Fruit fly (Drosophila melanogaster) whole organism, adult: ENCODE measurements around the gene CG44000.

Experiments
- CG11617 ChIP-seq: fragments of 200-800 bp; sonication (Bioruptor generic); optimal IDR thresholded peaks from 2 replicates; lab custom pipeline; 2017; ENCODE audit warnings: mild to moderate bottlenecking, missing biosample characterization, missing genetic modification reagents, missing genetic modification characterization
- CG12768 ChIP-seq: fragments of 200-800 bp; sonication (Bioruptor generic); optimal IDR thresholded peaks from 2 replicates; lab custom pipeline; 2017; ENCODE audit warnings: missing biosample characterization, missing genetic modification characterization, mild to moderate bottlenecking, moderate library complexity, missing genetic modification reagents
- CG14711 ChIP-seq: fragments of 200-800 bp; sonication (Bioruptor generic); optimal IDR thresholded peaks from 2 replicates; lab custom pipeline; 2018; ENCODE audit warnings: missing biosample characterization, mild to moderate bottlenecking, missing genetic modification characterization, moderate library complexity
- CG1620 ChIP-seq: fragments of 200-800 bp; sonication (Bioruptor generic); optimal IDR thresholded peaks from 2 replicates; lab custom pipeline; 2016; ENCODE audit warnings: missing biosample characterization, missing genetic modification characterization
- CG5204 ChIP-seq: fragments of 200-800 bp; sonication (Bioruptor generic); optimal IDR thresholded peaks from 2 replicates; lab custom pipeline; 2016; ENCODE audit warnings: missing biosample characterization, missing genetic modification characterization
- CG7045 ChIP-seq: fragments of 200-800 bp; sonication (Bioruptor generic); optimal IDR thresholded peaks from 2 replicates; lab custom pipeline; 2017; ENCODE audit warnings: missing biosample characterization, mild to moderate bottlenecking, missing genetic modification characterization
- CG7101 ChIP-seq: fragments of 200-800 bp; sonication (Bioruptor generic); optimal IDR thresholded peaks from 2 replicates; lab custom pipeline; 2018; ENCODE audit warnings: missing biosample characterization, mild to moderate bottlenecking, missing genetic modification characterization, moderate library complexity
- Clk ChIP-seq: fragments of 200-800 bp; sonication (Bioruptor generic); optimal IDR thresholded peaks from 2 replicates; lab custom pipeline; 2017; ENCODE audit warnings: missing biosample characterization, missing genetic modification characterization
- Crg-1 ChIP-seq: fragments of 200-800 bp; sonication (Bioruptor generic); optimal IDR thresholded peaks from 2 replicates; lab custom pipeline; 2016; ENCODE audit warnings: missing biosample characterization, missing genetic modification characterization
- Hr96 ChIP-seq: fragments of 200-800 bp; sonication (Bioruptor generic); optimal IDR thresholded peaks from 2 replicates; lab custom pipeline; 2016; ENCODE audit warnings: missing biosample characterization, missing genetic modification characterization
- Mnt ChIP-seq: fragments of 200-800 bp; sonication (Bioruptor generic); optimal IDR thresholded peaks from 2 replicates; lab custom pipeline; 2016; ENCODE audit warnings: missing biosample characterization, mild to moderate bottlenecking, missing genetic modification characterization
- bab1 ChIP-seq: fragments of 200-800 bp; sonication (Bioruptor generic); optimal IDR thresholded peaks from 3 replicates; lab custom pipeline; 2019; ENCODE audit warnings: missing biosample characterization, mild to moderate bottlenecking, missing genetic modification characterization, moderate library complexity
- cic ChIP-seq: fragments of 200-800 bp; sonication (Bioruptor generic); optimal IDR thresholded peaks from 2 replicates; lab custom pipeline; 2017; ENCODE audit warnings: missing biosample characterization, mild to moderate bottlenecking, missing genetic modification characterization, moderate library complexity
- cnc ChIP-seq, 2 experiments: fragments of >200 bp; optimal IDR thresholded peaks; 2 replicates each; lab custom pipeline; 2017
- kay ChIP-seq: fragments of 200-800 bp; sonication (Bioruptor generic); peaks from one replicate; lab custom pipeline; 2016; ENCODE audit warnings: missing biosample characterization, missing genetic modification characterization, borderline replicate concordance
- ovo ChIP-seq: fragments of 200-800 bp; sonication (Bioruptor generic); optimal IDR thresholded peaks from 2 replicates; lab custom pipeline; 2016; ENCODE audit warnings: missing biosample characterization, missing genetic modification characterization
- pad ChIP-seq: fragments of 200-800 bp; sonication (Bioruptor generic); optimal IDR thresholded peaks from 3 replicates; lab custom pipeline; 2017; ENCODE audit warnings: missing biosample characterization, missing genetic modification characterization, mild to moderate bottlenecking, moderate library complexity, missing genetic modification reagents
- tj ChIP-seq: fragments of 200-800 bp; sonication (Bioruptor generic); optimal IDR thresholded peaks from 3 replicates; lab custom pipeline; 2017; ENCODE audit warnings: missing biosample characterization, mild to moderate bottlenecking, missing genetic modification characterization, moderate library complexity
- toe ChIP-seq: fragments of 200-800 bp; sonication (Bioruptor generic); optimal IDR thresholded peaks from 2 replicates; lab custom pipeline; 2016; ENCODE audit warnings: missing biosample characterization, missing genetic modification characterization

The CG44000 gene

DNA sequence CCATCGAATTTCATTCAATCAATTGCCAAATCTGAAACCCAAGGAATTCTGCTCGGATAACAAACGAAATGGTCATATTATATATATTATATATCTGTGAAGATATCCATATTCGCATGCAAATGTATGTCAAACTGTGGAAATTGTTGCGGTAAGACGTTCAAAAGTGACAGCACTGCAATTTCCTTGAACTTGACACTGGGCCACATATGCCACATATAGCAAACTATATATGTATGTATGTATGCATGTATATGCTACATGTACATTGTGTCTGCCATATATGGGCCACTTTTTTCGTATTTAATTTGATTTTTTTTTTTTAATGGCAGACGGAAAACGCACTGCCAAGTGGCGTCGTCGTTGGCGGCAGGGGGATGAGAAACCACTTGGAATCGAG lies 22.6 kb upstream of the CG44000 start:
- TF ChIP-seq tj: peak; percentile 91
- no peak for TF ChIP-seq CG12768 (GFP tag; lab: Kevin White, UChicago)
- TF ChIP-seq CG11617 (GFP tag; lab: Kevin White, UChicago): no peak

DNA sequence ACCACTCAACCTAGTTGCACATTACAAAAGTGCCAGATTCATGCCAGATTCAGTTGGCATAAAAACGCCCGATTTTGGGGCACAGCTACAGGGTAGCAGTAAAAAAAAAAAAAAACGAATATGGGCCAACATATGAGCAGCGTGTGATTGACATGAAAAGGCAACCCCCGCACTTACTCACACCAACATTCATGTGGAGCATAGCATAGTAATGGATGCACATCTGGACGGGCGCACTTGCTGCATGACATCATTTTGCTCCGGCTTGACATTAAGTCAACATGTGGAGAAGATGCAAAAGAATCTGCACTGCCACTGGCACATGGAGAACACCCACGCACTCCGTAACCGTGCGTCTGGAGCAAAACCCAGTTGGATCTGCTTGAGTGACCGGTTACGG lies 20.5 kb upstream of the CG44000 start:
- no peak for TF ChIP-seq bab1 (GFP tag; lab: Kevin White, UChicago)
- TF ChIP-seq CG7045 (GFP tag; lab: Kevin White, UChicago): no peak
- TF ChIP-seq CG12768 (GFP tag; lab: Kevin White, UChicago): no peak
- no peak for TF ChIP-seq Mnt (GFP tag; lab: Kevin White, UChicago)
- TF ChIP-seq Hr96 (GFP tag; lab: Kevin White, UChicago): no peak
- TF ChIP-seq tj: no peak
- TF ChIP-seq ovo (GFP tag; lab: Kevin White, UChicago): no peak
- TF ChIP-seq CG11617 (GFP tag; lab: Kevin White, UChicago): no peak
- no peak for TF ChIP-seq CG5204 (GFP tag; lab: Kevin White, UChicago)
- no peak for TF ChIP-seq CG1620 (GFP tag; lab: Kevin White, UChicago)
- TF ChIP-seq cnc (optimal IDR thresholded peaks at IDR 0.05; lab: Kevin White, UChicago): no peak
- TF ChIP-seq Clk: no peak
- TF ChIP-seq CG14711 (tag; lab: Kevin White, UChicago): no peak
- no peak for TF ChIP-seq toe (GFP tag; lab: Kevin White, UChicago)
- TF ChIP-seq kay: no peak
- TF ChIP-seq Crg-1 (GFP tag; lab: Kevin White, UChicago): no peak

DNA sequence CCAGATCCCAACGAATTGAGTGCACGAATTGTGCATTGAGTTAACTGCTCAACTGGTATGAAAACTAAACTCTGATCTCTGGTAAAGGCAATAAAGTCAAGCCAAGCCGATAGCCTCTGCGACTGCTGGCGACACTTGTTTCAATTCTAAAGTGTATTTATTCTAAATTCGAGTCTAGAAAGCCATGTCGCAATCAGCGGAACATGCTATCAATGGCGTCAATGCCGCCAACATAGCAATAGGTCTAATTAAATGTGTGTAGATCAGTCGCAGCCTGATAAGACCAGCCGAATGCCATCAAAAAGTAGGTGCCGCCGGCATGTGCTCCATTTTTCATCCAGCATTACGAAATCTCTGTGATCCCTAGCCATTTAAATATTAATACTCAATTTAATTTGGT lies 17.5 kb upstream of the CG44000 start:
- TF ChIP-seq CG5204 (GFP tag; lab: Kevin White, UChicago) (no peak), toe (GFP tag; lab: Kevin White, UChicago) (no peak), Mnt (GFP tag; lab: Kevin White, UChicago) (no peak), tj (no peak), Hr96 (GFP tag; lab: Kevin White, UChicago) (no peak), cic (GFP tag; lab: Kevin White, UChicago) (no peak), ovo (GFP tag; lab: Kevin White, UChicago) (no peak), CG1620 (GFP tag; lab: Kevin White, UChicago) (no peak), CG12768 (GFP tag; lab: Kevin White, UChicago) (no peak), cnc (optimal IDR thresholded peaks at IDR 0.05; lab: Kevin White, UChicago) (no peak), CG7101 (no peak), kay (no peak)

DNA sequence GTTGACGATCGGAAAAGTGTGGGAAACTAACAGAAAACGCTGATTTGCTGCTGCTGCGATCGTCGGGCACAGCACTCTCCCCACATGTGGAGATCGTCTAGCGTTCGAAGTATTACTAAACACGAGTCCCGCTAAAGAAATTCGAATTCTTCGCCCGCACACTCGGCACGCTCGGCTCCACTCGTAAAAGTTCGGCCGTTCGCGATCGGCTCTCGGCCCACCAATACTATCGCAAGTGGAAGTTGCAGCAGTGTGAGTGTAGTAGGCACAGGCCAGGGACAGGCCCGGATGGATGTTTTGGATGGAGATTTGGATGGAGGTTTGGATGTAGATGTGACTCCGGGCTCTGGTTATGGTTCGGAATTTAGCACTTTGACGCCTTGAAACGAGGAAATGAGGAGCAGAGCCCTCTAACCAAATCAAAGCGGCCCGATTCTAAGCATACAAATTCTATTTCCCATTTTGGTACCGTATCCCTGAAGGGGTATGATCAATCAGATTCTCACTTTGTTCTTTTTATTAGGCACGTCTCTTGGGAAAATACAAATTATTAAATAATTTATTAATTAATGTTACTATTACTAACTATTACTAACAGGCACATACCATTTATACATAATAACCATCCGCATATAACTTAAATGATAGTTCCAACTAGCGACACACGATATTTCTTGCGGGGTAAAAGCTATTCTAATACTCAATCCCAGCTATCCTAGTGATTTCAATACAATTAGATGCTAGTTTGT lies 15.6 kb upstream of the CG44000 start:
- no peak for TF ChIP-seq CG1620 (GFP tag; lab: Kevin White, UChicago)
- peak; percentile 41 for TF ChIP-seq tj
- no peak for TF ChIP-seq CG7045 (GFP tag; lab: Kevin White, UChicago)
- TF ChIP-seq cic (GFP tag; lab: Kevin White, UChicago): peak; percentile 3
- TF ChIP-seq CG5204 (GFP tag; lab: Kevin White, UChicago): no peak
- TF ChIP-seq kay: no peak
- no peak for TF ChIP-seq CG7101

DNA sequence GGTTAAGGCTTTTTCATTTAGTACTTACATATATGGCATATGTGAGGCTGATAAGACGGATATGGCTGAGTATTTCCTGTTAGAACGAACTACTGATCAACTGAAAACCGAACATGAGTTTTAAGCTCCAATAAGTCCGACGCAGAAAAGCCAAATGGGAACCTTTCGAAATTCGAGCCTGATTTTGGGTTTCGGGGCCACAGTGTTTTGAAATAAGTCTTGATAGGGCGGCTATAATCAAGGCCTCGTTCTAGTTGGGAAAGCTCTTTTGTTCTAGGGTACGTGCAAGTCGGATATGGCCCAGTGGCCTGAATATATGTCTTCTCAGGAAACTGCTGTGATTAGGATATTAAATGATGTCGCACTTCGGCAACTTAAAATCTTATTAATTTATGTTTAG lies 15.0 kb upstream of the CG44000 start, which contains the start of gene vkg:
Gene vkg (minus strand): TSS at position 101 of the 400 bp plus-strand sequence.
- TF ChIP-seq Hr96 (GFP tag; lab: Kevin White, UChicago): no peak
- TF ChIP-seq CG11617 (GFP tag; lab: Kevin White, UChicago): no peak

DNA sequence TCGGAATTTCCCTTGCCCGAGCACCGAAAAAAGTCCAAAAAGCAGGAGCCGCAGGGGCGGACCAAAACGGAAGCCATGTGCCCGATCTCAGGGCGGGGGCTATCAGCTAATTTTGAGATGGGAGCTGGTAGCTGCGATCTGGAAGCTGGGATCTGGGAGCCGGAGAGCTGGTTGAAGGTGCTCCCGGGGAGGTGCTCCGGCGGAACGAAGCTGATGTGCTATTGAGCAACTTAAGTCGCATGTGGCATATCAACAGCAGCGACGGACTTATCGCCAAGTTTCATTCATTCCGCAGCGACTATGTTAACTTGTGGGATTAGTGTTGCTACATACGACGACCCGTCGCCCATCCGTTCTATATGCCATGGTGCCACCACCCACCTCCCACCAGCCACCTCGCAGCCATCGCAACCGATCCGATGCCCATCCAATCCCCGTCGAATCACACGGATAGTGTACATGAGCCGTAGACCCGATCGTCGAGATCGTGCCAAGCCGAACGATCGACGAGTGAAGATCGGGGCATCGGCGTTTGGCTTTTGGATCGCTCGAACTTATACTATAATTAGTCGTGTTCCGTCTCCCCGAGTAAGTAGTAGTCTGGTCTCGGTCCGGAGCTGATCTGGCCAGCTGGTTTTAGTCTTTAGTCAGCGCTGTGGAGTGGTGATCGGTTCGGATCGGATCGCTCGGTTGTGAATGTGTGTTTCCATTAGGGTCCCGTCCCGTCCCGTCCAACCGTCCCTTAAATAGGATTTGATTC lies 13.8 kb upstream of the CG44000 start, which contains the start of gene Col4a1:
Gene Col4a1 (plus strand): TSS at position 561 of the 760 bp plus-strand sequence.
- TF ChIP-seq cic (GFP tag; lab: Kevin White, UChicago) (peak; percentile 72), Mnt (GFP tag; lab: Kevin White, UChicago) (peak; percentile 7), Clk (no peak), pad (no peak), ovo (GFP tag; lab: Kevin White, UChicago) (no peak), cnc (optimal IDR thresholded peaks at IDR 0.05; lab: Kevin White, UChicago) (no peak), CG12768 (GFP tag; lab: Kevin White, UChicago) (peak; percentile 49)

DNA sequence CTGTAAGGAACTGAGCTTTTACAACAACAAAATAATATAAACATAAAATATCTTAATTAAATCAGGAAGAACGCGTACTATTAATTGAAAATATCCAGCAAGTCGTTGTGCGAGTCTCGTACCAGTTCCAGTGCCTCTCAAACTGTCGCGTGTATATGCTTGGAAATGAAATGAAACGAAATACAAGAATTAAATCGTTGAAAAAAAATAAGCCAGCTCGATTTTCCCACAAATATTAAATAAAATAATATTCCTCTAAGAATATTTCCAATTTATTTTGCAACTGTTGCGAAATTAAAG lies 13.3 kb upstream of the CG44000 start:
- TF ChIP-seq CG12768 (GFP tag; lab: Kevin White, UChicago) (no peak), tj (peak; percentile 60), Crg-1 (GFP tag; lab: Kevin White, UChicago) (no peak), Clk (no peak), CG11617 (GFP tag; lab: Kevin White, UChicago) (no peak), CG14711 (tag; lab: Kevin White, UChicago) (no peak), Hr96 (GFP tag; lab: Kevin White, UChicago) (no peak), kay (peak; percentile 33)
